Worm (Caenorhabditis elegans): Measurements from ENCODE around the gene C54E10.10.

Gene C54E10.10

DNA sequence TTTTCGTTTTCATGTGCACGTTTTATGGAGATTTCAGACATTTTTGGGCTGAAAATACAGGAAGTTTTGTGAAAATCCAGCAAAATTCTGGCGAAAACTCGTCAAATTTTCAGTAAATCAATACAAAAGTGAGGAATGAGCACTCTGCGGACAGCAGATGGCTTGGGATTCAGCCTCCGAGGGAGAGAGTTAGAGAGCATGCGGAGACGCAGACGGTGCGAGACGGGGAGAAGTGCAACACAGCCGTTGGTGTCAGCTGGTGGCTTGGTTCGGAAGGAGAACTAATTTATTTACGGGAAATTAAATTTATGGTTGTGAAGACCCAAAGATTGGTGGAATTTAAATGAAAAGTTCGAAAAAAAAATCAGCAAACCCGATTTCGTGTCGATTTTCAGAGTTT lies 5.5 kb upstream of the C54E10.10 start, which contains the start of gene C54E10.6 (continued):
- TF ChIP-seq mec-3 (tag; optimal IDR thresholded peaks at IDR 0.05; ENCODE audit: borderline replicate concordance) (no peak), pax-1 (tag; optimal IDR thresholded peaks at IDR 0.05) (no peak), unc-42 (tag; optimal IDR thresholded peaks at IDR 0.05) (peak; percentile 96), ceh-14 (tag; optimal IDR thresholded peaks at IDR 0.05) (peak; percentile 28), elt-2 (tag; optimal IDR thresholded peaks at IDR 0.05) (no peak), ceh-34 (tag; optimal IDR thresholded peaks at IDR 0.05) (no peak), hlh-30 (tag; optimal IDR thresholded peaks at IDR 0.05; ENCODE audit: insufficient read depth) (no peak), C38D4.7 (GFP tag; optimal IDR thresholded peaks at IDR 0.05) (no peak), pag-3 (tag; optimal IDR thresholded peaks at IDR 0.05; ENCODE audit: borderline replicate concordance) (no peak), zip-5 (tag; optimal IDR thresholded peaks at IDR 0.05) (no peak), ceh-48 (tag; optimal IDR thresholded peaks at IDR 0.05) (peak; percentile 72)

DNA sequence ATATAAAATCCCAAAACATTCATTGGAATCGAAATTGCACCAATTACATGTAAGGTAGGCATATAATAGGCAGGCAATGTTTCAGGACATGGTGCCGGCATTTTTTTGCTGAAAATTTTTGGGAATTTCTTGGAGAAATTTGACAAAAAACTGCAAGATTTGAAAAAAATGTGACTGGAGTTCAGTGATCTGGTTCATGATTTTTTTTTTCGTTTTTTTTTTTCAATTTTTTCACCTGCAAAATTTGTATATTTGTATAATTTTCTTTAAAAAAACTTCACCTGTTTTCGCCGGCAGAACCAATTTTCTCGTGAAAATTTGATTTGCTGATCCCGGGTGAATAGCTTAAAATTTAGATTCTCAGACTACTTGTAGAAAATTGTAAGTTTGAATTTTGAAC lies 3.2 kb upstream of the C54E10.10 start, which contains the start of gene sri-10:
sri-10 (minus strand) TSS at position 101 of the 400 bp plus-strand sequence.
- no peak for TF ChIP-seq fkh-6 (tag; optimal IDR thresholded peaks at IDR 0.05)
- TF ChIP-seq ceh-48 (tag; optimal IDR thresholded peaks at IDR 0.05) = no peak
- no peak for TF ChIP-seq pat-9 (tag; optimal IDR thresholded peaks at IDR 0.05)
- TF ChIP-seq unc-42 (tag; optimal IDR thresholded peaks at IDR 0.05) = no peak
- TF ChIP-seq dmd-4 (tag; optimal IDR thresholded peaks at IDR 0.05; ENCODE audit: borderline replicate concordance) = no peak
- TF ChIP-seq tbx-2 (tag; optimal IDR thresholded peaks at IDR 0.05) = no peak
- no peak for TF ChIP-seq pha-4 (tag; optimal IDR thresholded peaks at IDR 0.05)

DNA sequence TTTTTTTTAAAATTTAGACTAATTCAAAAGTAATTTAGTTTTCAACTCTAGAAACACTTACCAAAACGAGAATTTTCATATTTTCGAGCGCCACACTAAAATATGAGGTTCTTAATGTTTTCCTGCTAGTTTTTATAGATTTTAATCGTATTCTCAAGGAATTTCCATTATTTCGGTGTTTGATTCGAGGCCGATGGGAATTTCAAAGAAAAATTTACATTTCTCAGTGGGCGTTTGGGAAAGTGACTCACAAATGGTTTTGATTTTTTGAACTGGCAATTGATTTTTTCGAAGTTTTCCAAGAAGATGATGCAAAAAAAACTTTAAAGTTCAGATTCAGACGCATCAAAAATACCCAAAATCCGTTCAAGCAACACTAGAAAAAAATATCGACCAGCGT lies 1.1 kb downstream of the C54E10.10 start, which contains the start of gene C54E10.11:
C54E10.11 (minus strand) TSS at position 101 of the 400 bp plus-strand sequence.
- TF ChIP-seq odd-2 (tag; optimal IDR thresholded peaks at IDR 0.05) (no peak), ceh-30 (tag; optimal IDR thresholded peaks at IDR 0.05) (no peak), pha-4 (tag; optimal IDR thresholded peaks at IDR 0.05) (no peak), madf-2 (tag; optimal IDR thresholded peaks at IDR 0.05) (no peak), gmeb-2 (tag; optimal IDR thresholded peaks at IDR 0.05) (no peak), C08G9.2 (tag; optimal IDR thresholded peaks at IDR 0.05) (no peak)

ce11 chrV:18800811-18801210 lies 2.3 kb downstream of the C54E10.10 start, which contains the start of gene nhr-170:
TSS of gene nhr-170 (minus strand) at chrV:18800826.
- no peak for TF ChIP-seq fkh-6 (tag; optimal IDR thresholded peaks at IDR 0.05)
- no peak for TF ChIP-seq F13H6.1 (tag; optimal IDR thresholded peaks at IDR 0.05)
- no peak for TF ChIP-seq K09A11.1 (tag; optimal IDR thresholded peaks at IDR 0.05; ENCODE audit: insufficient read depth)
- TF ChIP-seq unc-3 (GFP tag; conservative IDR thresholded peaks at IDR 0.05) = no peak
- no peak for TF ChIP-seq unc-3 (tag; optimal IDR thresholded peaks at IDR 0.05)
- TF ChIP-seq ceh-14 (tag; optimal IDR thresholded peaks at IDR 0.05) = no peak
- TF ChIP-seq tbx-7 (tag; optimal IDR thresholded peaks at IDR 0.05) = no peak
- TF ChIP-seq sox-2 (GFP tag; IDR thresholded peaks at IDR 0.05) = no peak
- no peak for TF ChIP-seq madf-2 (tag; optimal IDR thresholded peaks at IDR 0.05)
- TF ChIP-seq fkh-10 (GFP tag; optimal IDR thresholded peaks at IDR 0.05) = no peak
- TF ChIP-seq tbx-2 (tag; optimal IDR thresholded peaks at IDR 0.05) = no peak
- TF ChIP-seq zip-5 (tag; optimal IDR thresholded peaks at IDR 0.05) = no peak
- TF ChIP-seq C08G9.2 (tag; optimal IDR thresholded peaks at IDR 0.05) = no peak
- TF ChIP-seq pha-2 (tag; optimal IDR thresholded peaks at IDR 0.05) = no peak
- no peak for TF ChIP-seq T23F11.4 (GFP tag; optimal IDR thresholded peaks at IDR 0.05)
- no peak for TF ChIP-seq nfya-1 (tag; optimal IDR thresholded peaks at IDR 0.05)
- no peak for TF ChIP-seq hlh-6 (tag; optimal IDR thresholded peaks at IDR 0.05)
- TF ChIP-seq dve-1 (tag; optimal IDR thresholded peaks at IDR 0.05) = no peak
- TF ChIP-seq lim-6 (tag; optimal IDR thresholded peaks at IDR 0.05) = no peak
- no peak for TF ChIP-seq K02D7.2 (tag; optimal IDR thresholded peaks at IDR 0.05)
- TF ChIP-seq pqm-1 (tag; optimal IDR thresholded peaks at IDR 0.05) = no peak

All from whole organism, late embryonic.